Fruit fly (Drosophila melanogaster): ENCODE data around the gene CG8206.

- no peak for TF ChIP-seq CG8478 (optimal IDR thresholded peaks at IDR 0.05)
- no peak for TF ChIP-seq CTCF (optimal IDR thresholded peaks at IDR 0.05)
These were observed 26.6 kb upstream of the CG8206 start, which contains the start of gene HUWE1 for dm6 chrX:15712409-15712808.

Measured in S2 (cell line).